Fruit fly (Drosophila melanogaster): Measurements from ENCODE around the gene Nepl5.

Gene Nepl5

dm6 chr2L:6339010-6339897 lies 41.8 kb upstream of the Nepl5 start (continued):
- TF ChIP-seq CG11504 (tag; optimal IDR thresholded peaks at IDR 0.05) = peak; percentile 61
- TF ChIP-seq HLH3B (GFP tag; IDR thresholded peaks at IDR 0.05) = 0 out of 2 replicates have a peak, but pooled peaks have one; percentile 6
- no peak for TF ChIP-seq crc (GFP tag; optimal IDR thresholded peaks at IDR 0.05)
- peak; percentile 42; the same call in 1 of the 2 replicates for TF ChIP-seq CG32532 (GFP tag; IDR thresholded peaks at IDR 0.05)
- no peak for TF ChIP-seq yki (optimal IDR thresholded peaks at IDR 0.05)
- TF ChIP-seq CG2202 (tag; optimal IDR thresholded peaks at IDR 0.05) = peak; percentile 30
- TF ChIP-seq ara (GFP tag; IDR thresholded peaks at IDR 0.05) = 0 out of 2 replicates have a peak, but pooled peaks have one; percentile 15
- no peak for TF ChIP-seq Hr39 (optimal IDR thresholded peaks at IDR 0.05)
- TF ChIP-seq Lhr (GFP tag; optimal IDR thresholded peaks at IDR 0.05) = no peak
- TF ChIP-seq CG12299 (tag; optimal IDR thresholded peaks at IDR 0.05) = no peak
- peak; percentile 90 for TF ChIP-seq cg (GFP tag; optimal IDR thresholded peaks at IDR 0.05)
- TF ChIP-seq pum (GFP tag; optimal IDR thresholded peaks at IDR 0.05) = peak; percentile 25
- peak; percentile 11 for TF ChIP-seq Myb (GFP tag; optimal IDR thresholded peaks at IDR 0.05)
- no peak for TF ChIP-seq CG4404 (GFP tag; IDR thresholded peaks at IDR 0.05)
- no peak for TF ChIP-seq gfzf (GFP tag; optimal IDR thresholded peaks at IDR 0.05)
- no peak for TF ChIP-seq z (GFP tag; IDR thresholded peaks at IDR 0.05)
- TF ChIP-seq tup (GFP tag; optimal IDR thresholded peaks at IDR 0.05) = no peak
- TF ChIP-seq Pdp1 (GFP tag; optimal IDR thresholded peaks at IDR 0.05) = peak; percentile 54 to 86
- TF ChIP-seq CG1529 (GFP tag; optimal IDR thresholded peaks at IDR 0.05) = peak; percentile 7
- peak; percentile 46 for TF ChIP-seq lilli (GFP tag; optimal IDR thresholded peaks at IDR 0.05)
- no peak for TF ChIP-seq CG17612 (GFP tag; IDR thresholded peaks at IDR 0.05)
- no peak for TF ChIP-seq Neu2 (GFP tag; optimal IDR thresholded peaks at IDR 0.05; ENCODE audit: borderline replicate concordance)
- no peak for TF ChIP-seq CG10654 (GFP tag; optimal IDR thresholded peaks at IDR 0.05)
- no peak for TF ChIP-seq Kr (GFP tag; optimal IDR thresholded peaks at IDR 0.05)
- TF ChIP-seq CG11398 (GFP tag; optimal IDR thresholded peaks at IDR 0.05) = no peak
- TF ChIP-seq Hr51 (GFP tag; optimal IDR thresholded peaks at IDR 0.05) = peak; percentile 3 to 44
- TF ChIP-seq stwl (tag; optimal IDR thresholded peaks at IDR 0.05) = no peak
- peak; percentile 96 for TF ChIP-seq ftz-f1 (GFP tag; optimal IDR thresholded peaks at IDR 0.05)
- peak; percentile 32 for TF ChIP-seq cwo (GFP tag; optimal IDR thresholded peaks at IDR 0.05)
- TF ChIP-seq CG8388 (GFP tag; optimal IDR thresholded peaks at IDR 0.05) = peak; percentile 23
- TF ChIP-seq CG14441 (GFP tag; IDR thresholded peaks at IDR 0.05) = peak; percentile 34; the same call in 1 of the 2 replicates
- peak; percentile 45 for TF ChIP-seq CG9437 (GFP tag; optimal IDR thresholded peaks at IDR 0.05)
- TF ChIP-seq Dad (GFP tag; optimal IDR thresholded peaks at IDR 0.05) = peak; percentile 41
- no peak for TF ChIP-seq eve (GFP tag; optimal IDR thresholded peaks at IDR 0.05)
- peak; percentile 6 for TF ChIP-seq CG17802 (tag; optimal IDR thresholded peaks at IDR 0.05)
- peak; percentile 40 for TF ChIP-seq vvl (GFP tag; IDR thresholded peaks at IDR 0.05)
- peak; percentile 73 for TF ChIP-seq gem (tag; optimal IDR thresholded peaks at IDR 0.05)
- no peak for TF ChIP-seq NC2β (GFP tag; optimal IDR thresholded peaks at IDR 0.05)
- TF ChIP-seq Gsc (GFP tag; IDR thresholded peaks at IDR 0.05) = no peak
- TF ChIP-seq bsh (GFP tag; optimal IDR thresholded peaks at IDR 0.05) = peak; percentile 36 to 67
- no peak for TF ChIP-seq Bgb (GFP tag; IDR thresholded peaks at IDR 0.05; ENCODE audit: partially characterized antibody)
- peak; percentile 34 for TF ChIP-seq ATbp (GFP tag; optimal IDR thresholded peaks at IDR 0.05)
- no peak for TF ChIP-seq ro (GFP tag; IDR thresholded peaks at IDR 0.05)
- TF ChIP-seq CG3281 (GFP tag; optimal IDR thresholded peaks at IDR 0.05) = peak; percentile 59
- no peak for TF ChIP-seq Hey (tag; optimal IDR thresholded peaks at IDR 0.05)
- TF ChIP-seq CG13775 (GFP tag; optimal IDR thresholded peaks at IDR 0.05) = no peak
- TF ChIP-seq slou (GFP tag; optimal IDR thresholded peaks at IDR 0.05) = no peak
- TF ChIP-seq dm (GFP tag; optimal IDR thresholded peaks at IDR 0.05) = peak; percentile 18
- no peak for TF ChIP-seq ham (GFP tag; IDR thresholded peaks at IDR 0.05)

All from whole organism, embryonic.